Fruit fly (Drosophila melanogaster) whole organism, adult: ENCODE measurements around the gene CG42465.

Source experiments
- CG1620 ChIP-seq: fragments of 200-800 bp; sonication (Bioruptor generic); optimal IDR thresholded peaks from 2 replicates; lab custom pipeline; 2016; ENCODE audit warnings: missing biosample characterization, missing genetic modification characterization
- CG5204 ChIP-seq: fragments of 200-800 bp; sonication (Bioruptor generic); optimal IDR thresholded peaks from 2 replicates; lab custom pipeline; 2016; ENCODE audit warnings: missing biosample characterization, missing genetic modification characterization
- CG7101 ChIP-seq: fragments of 200-800 bp; sonication (Bioruptor generic); optimal IDR thresholded peaks from 2 replicates; lab custom pipeline; 2018; ENCODE audit warnings: missing biosample characterization, mild to moderate bottlenecking, missing genetic modification characterization, moderate library complexity
- kay ChIP-seq: fragments of 200-800 bp; sonication (Bioruptor generic); peaks from one replicate; lab custom pipeline; 2016; ENCODE audit warnings: missing biosample characterization, missing genetic modification characterization, borderline replicate concordance

dm6 chr2L:3729635-3730034 is 29.6 kb downstream of the CG42465 start:
- TF ChIP-seq CG1620 (GFP tag; lab: Kevin White, UChicago): no peak
- TF ChIP-seq CG5204 (GFP tag; lab: Kevin White, UChicago): no peak
- TF ChIP-seq CG7101 (tag; lab: Kevin White, UChicago): no peak
- TF ChIP-seq kay (GFP tag; lab: Kevin White, UChicago): no peak
